Worm (Caenorhabditis elegans): ENCODE data around the gene C15F1.8.

DNA sequence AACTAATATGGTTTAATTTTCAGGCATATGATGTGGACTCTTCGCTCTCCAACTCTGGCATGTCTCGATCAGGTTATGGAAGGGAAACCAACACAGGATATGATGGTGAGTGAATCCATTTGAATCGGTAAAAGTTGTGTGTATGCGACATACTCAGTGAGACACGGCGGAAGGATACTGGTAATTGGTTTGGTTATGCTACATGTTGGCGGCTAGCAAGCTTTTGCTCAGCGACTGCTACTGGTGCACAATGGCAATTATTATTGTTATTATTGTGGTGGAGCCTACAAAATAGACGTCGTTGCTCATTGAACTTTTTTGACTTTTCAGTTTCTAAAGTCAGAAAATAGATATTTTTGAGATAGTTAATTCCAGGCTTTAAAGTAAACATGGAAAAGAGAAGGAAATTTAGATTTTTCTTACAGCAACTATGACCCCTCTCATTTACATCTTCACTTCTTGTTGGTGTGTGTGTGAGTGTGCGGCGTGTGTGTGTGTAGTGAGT, 36.9 kb downstream of the C15F1.8 start:
- no peak for TF ChIP-seq ref-1 (GFP tag; conservative IDR thresholded peaks at IDR 0.05)
- TF ChIP-seq cog-1 (tag; optimal IDR thresholded peaks at IDR 0.05): no peak
- TF ChIP-seq ztf-23 (GFP tag; IDR thresholded peaks at IDR 0.05): no peak
- no peak for TF ChIP-seq ztf-29 (GFP tag; IDR thresholded peaks at IDR 0.05)

Measured in whole organism, midembryonic.